Worm (Caenorhabditis elegans): Measurements from ENCODE around the gene ugt-30.

ce11 chrV:15072738-15073137 is 52.3 kb downstream of the ugt-30 start:
- TF ChIP-seq nhr-237 (tag; optimal IDR thresholded peaks at IDR 0.05) (no peak), F49E8.2 (tag; optimal IDR thresholded peaks at IDR 0.05; ENCODE audit: borderline replicate concordance) (no peak), gei-8 (GFP tag; optimal IDR thresholded peaks at IDR 0.05) (no peak), zag-1 (tag; optimal IDR thresholded peaks at IDR 0.05) (no peak), lin-15B (tag; optimal IDR thresholded peaks at IDR 0.05) (no peak), T20F7.1 (GFP tag; optimal IDR thresholded peaks at IDR 0.05) (no peak), ces-1 (GFP tag; optimal IDR thresholded peaks at IDR 0.05) (no peak), fos-1 (tag; optimal IDR thresholded peaks at IDR 0.05) (no peak)

Data from whole organism, L4 larva.